Worm (Caenorhabditis elegans): ENCODE measurements around the gene F56H11.2.

DNA sequence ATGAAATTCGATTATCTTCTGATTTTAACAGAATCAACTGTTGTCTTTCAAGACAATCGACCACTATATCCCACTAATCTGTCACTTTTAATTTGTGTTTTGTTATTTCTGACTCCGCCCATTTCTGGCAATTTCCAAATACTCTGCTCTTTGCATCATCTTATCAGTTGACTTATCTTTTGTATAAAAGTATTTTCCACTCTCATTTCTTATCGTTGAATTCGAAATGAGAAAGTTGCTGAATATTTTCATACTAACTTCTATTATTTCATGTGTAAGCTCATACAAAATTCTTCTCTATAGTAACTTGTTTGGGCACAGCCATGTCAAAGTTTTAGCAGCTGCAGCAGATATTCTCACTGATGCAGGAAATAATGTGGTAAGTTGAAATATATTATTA is 32.9 kb downstream of the F56H11.2 start, which contains the start of gene ugt-21:
- TF ChIP-seq flt-1 (GFP tag; IDR thresholded peaks at IDR 0.05), result no peak
- no peak for TF ChIP-seq med-1 (GFP tag; optimal IDR thresholded peaks at IDR 0.05; ENCODE audit: insufficient read depth)
- no peak for TF ChIP-seq tab-1 (GFP tag; IDR thresholded peaks at IDR 0.05)
- TF ChIP-seq ztf-29 (GFP tag; IDR thresholded peaks at IDR 0.05), result no peak

All from whole organism, midembryonic.